Worm (Caenorhabditis elegans) whole organism, L4/young adult: ENCODE data around the gene srj-45.

ENCODE experiments used
- W03F9.2 ChIP-seq: fragments of 150-350 bp; optimal IDR thresholded peaks from 2 replicates; lab custom pipeline; 2014; ENCODE audit warnings: missing biosample characterization, missing genetic modification characterization
- dao-5 ChIP-seq: sonication (generic microtip); optimal IDR thresholded peaks from 2 replicates; lab custom pipeline; 2016; ENCODE audit warnings: missing genotype, missing genetic modification characterization, moderate library complexity, missing compliant biosample characterization
- him-1 ChIP-seq: sonication (generic microtip); optimal IDR thresholded peaks from 2 replicates; lab custom pipeline; 2016; ENCODE audit warnings: missing genotype, missing genetic modification reagents, missing genetic modification characterization, missing compliant biosample characterization

Gene srj-45

DNA sequence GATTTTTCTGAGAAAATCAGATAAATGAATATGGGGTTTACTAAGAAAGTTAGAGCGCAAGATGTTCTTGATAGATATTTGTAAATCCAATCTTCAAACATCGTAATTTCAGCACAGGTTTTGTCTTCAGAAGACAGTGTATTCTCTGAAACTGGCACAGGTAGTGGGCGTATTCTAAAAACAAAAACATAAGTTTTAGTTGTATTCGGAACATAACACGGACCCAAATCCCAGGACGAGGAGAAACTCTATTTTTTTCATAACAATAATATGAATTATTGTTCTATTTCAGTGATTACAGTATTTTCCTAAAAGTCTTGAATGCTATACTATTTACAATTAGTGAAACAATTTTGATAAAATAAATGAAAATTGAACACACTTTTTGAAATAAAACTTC lies at the start of gene srj-45:
srj-45 (minus strand) TSS at position 101 of the 400 bp plus-strand sequence.
- TF ChIP-seq him-1 (tag; lab: Kevin White, UChicago) (no peak), W03F9.2 (tag; lab: Kevin White, UChicago) (no peak), dao-5 (tag; lab: Kevin White, UChicago) (no peak)

DNA sequence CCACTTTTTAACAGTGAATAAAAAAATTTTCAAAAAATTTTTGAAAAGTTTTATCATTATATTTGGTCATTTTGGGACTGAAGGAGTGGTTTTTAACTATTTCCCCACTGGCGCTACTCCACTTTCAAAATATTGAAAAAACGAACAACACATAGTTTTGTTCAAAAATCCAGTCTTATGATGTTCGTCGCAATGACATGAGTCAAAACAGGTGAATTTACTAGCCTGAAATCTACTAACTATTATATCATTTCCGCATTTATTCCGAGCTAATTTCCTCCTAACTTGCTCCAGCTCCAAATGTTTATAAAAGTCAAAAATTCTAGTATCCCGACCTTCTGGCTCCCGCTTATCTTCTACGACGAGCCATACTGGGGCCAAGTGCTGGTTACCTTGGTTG lies 48.0 kb upstream of the srj-45 start, which contains the start of gene sre-24:
sre-24 (plus strand) TSS at position 301 of the 400 bp plus-strand sequence.
- TF ChIP-seq dao-5 (tag; lab: Kevin White, UChicago) = no peak
- TF ChIP-seq W03F9.2 (tag; lab: Kevin White, UChicago) = no peak
- no peak for TF ChIP-seq him-1 (tag; lab: Kevin White, UChicago)

DNA sequence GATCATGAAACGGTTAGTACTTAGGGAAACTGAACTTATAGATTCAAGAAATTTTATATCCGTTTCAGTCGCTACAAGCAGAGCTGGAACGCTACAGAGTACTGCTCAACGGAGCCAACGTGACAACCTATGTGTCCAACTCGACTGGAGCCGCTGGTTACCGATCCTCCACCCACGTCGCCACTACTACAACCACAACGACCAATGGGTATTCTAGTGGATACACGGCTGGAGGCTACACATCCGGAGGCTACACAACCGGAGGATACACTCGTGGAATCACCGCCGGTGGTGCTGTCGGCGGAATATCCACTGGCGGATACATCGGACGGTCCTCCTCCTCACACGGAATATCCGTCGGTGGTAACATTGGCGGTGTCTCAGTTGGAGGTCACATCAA lies 46.7 kb upstream of the srj-45 start:
- TF ChIP-seq W03F9.2 (tag; lab: Kevin White, UChicago) (no peak), dao-5 (tag; lab: Kevin White, UChicago) (no peak), him-1 (tag; lab: Kevin White, UChicago) (no peak)

- TF ChIP-seq him-1 (tag; lab: Kevin White, UChicago) (no peak), W03F9.2 (tag; lab: Kevin White, UChicago) (no peak)
These were observed 45.2 kb upstream of the srj-45 start for ce11 chrV:2881565-2881964.

- TF ChIP-seq him-1 (tag; lab: Kevin White, UChicago) = no peak
These were observed 44.6 kb upstream of the srj-45 start, which contains the start of gene ifc-1 for ce11 chrV:2881016-2881415. Gene ifc-1 (plus strand): TSS chrV:2881393.

- no peak for TF ChIP-seq dao-5 (tag; lab: Kevin White, UChicago)
- no peak for TF ChIP-seq him-1 (tag; lab: Kevin White, UChicago)
- no peak for TF ChIP-seq W03F9.2 (tag; lab: Kevin White, UChicago)
These were observed 44.0 kb upstream of the srj-45 start for ce11 chrV:2880356-2880755.

ce11 chrV:2879801-2880200 lies 43.4 kb upstream of the srj-45 start, which contains the start of gene str-39:
Gene str-39 (minus strand): TSS chrV:2879901.
- no peak for TF ChIP-seq dao-5 (tag; lab: Kevin White, UChicago)
- TF ChIP-seq him-1 (tag; lab: Kevin White, UChicago) = no peak
- TF ChIP-seq W03F9.2 (tag; lab: Kevin White, UChicago) = no peak

DNA sequence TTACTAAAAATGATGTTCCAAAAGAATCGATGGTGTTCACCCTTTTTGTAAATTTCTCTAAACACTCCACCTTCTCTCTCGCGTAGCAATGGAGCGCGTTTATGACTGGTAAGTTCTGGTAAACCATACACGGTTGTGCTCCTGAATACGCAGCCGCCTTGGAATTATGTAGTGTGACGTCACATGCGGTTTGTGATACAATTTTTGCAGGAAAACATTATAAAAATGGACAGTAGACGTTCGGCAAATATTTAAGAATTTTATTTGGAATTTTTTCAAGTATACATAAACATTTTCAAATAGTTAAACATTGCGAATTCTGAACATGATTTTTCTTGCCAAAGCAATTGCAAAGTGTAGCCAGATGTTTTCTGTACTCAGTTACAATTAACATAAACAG lies 41.1 kb upstream of the srj-45 start, which contains the start of gene F37B4.10:
F37B4.10 (minus strand) TSS at position 101 of the 400 bp plus-strand sequence.
- TF ChIP-seq him-1 (tag; lab: Kevin White, UChicago) (no peak), W03F9.2 (tag; lab: Kevin White, UChicago) (no peak), dao-5 (tag; lab: Kevin White, UChicago) (no peak)

- TF ChIP-seq W03F9.2 (tag; lab: Kevin White, UChicago) = no peak
- no peak for TF ChIP-seq dao-5 (tag; lab: Kevin White, UChicago)
- TF ChIP-seq him-1 (tag; lab: Kevin White, UChicago) = no peak
These were observed 39.9 kb upstream of the srj-45 start for ce11 chrV:2876188-2876831.

DNA sequence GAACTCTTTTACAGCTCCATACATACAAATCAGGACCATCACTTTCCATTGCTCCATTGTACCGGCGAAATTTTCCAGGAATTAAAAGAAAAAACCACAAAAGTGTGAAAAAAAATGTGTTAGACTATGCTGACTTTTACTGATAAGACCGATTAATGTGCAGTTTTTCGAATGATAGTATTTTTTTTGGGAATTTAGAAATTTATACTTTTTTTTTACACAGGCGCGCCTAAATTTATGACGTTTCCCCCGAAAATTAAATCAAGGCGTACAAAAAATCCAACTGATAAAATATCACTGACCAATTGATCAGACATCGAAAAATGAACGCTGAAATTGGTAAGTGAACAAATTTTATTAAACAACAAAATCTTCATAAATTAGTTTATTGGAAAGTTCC lies 39.0 kb upstream of the srj-45 start, which contains the start of gene folt-2:
folt-2 (minus strand) TSS at position 179 of the 400 bp plus-strand sequence.
- no peak for TF ChIP-seq him-1 (tag; lab: Kevin White, UChicago)
- no peak for TF ChIP-seq dao-5 (tag; lab: Kevin White, UChicago)
- no peak for TF ChIP-seq W03F9.2 (tag; lab: Kevin White, UChicago)

ce11 chrV:2872947-2873346 lies 36.5 kb upstream of the srj-45 start:
- TF ChIP-seq him-1 (tag; lab: Kevin White, UChicago) = no peak
- no peak for TF ChIP-seq W03F9.2 (tag; lab: Kevin White, UChicago)
- no peak for TF ChIP-seq dao-5 (tag; lab: Kevin White, UChicago)

DNA sequence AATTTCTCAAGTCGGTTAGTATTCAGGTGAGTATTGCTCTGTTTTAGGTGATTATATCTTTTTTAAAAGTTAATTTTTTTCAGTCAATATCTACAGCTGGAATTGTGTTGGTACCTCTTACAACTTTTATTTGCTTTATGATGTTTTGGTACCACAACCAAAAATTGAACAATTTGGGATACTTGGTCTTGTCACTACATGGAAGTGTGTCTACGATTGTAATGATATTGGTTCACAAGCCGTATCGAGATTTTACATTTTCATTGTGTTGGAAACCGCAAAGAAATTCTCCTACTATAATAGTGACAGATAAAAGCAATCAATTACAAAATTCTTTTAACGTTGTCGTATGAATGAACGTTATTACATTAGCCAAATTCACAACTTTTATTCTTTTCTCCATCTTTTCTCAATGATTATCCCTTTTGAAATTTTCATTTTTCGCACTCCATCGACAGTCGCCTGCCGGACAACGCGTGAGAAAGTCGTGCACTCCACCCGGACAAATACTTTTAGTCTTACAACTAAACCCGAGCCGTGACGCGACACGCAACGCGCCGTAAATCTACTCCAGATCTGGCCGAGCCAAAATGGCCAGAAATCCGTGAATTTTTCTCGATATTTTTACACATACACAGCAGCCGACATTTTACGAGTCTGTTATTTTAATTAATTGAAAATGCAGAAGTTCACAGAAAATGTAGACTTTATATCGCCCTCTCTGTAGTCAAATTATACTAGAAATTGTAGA lies 35.5 kb upstream of the srj-45 start:
- TF ChIP-seq him-1 (tag; lab: Kevin White, UChicago) (no peak), W03F9.2 (tag; lab: Kevin White, UChicago) (no peak), dao-5 (tag; lab: Kevin White, UChicago) (no peak)

ce11 chrV:2870127-2870526 lies 33.7 kb upstream of the srj-45 start, which contains the start of gene srh-243:
Gene srh-243 (plus strand): TSS chrV:2870427.
- TF ChIP-seq him-1 (tag; lab: Kevin White, UChicago) (no peak), W03F9.2 (tag; lab: Kevin White, UChicago) (no peak), dao-5 (tag; lab: Kevin White, UChicago) (no peak)
